Fruit fly (Drosophila melanogaster): Measurements from ENCODE around the gene Pdhb.

DNA sequence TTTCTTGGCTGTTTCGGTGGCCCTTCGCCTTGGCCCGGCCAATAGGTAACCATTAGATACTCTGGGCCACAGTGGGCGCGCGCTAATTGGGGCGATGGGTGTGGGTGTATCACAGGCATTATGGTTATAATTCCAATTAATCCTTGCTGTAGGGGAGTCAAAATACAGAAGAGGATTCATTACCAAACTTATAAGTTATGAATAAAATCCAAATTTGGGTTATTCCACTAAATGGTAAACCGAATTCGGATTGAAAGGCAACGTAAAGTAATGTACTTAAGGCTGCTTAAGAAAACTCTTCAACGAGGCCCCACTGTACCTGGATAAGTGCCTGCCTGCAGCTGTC is 23.2 kb upstream of the Pdhb start:
- no peak for TF ChIP-seq CG8478 (optimal IDR thresholded peaks at IDR 0.05)
- no peak for TF ChIP-seq psq (optimal IDR thresholded peaks at IDR 0.05)
